Worm (Caenorhabditis elegans) whole organism, L4 larva: Measurements from ENCODE around the gene C44C10.9.
A peak's percentile ranks its signal among the peaks of the same experiment; 100 is the strongest.

Experiments
- F26F4.8 ChIP-seq: fragments of 200-800 bp; sonication (Bioruptor generic); conservative IDR thresholded peaks from 2 replicates; pipeline ENCODE4 v1.3.6; 2022; ENCODE audit warnings: missing genetic modification characterization, missing compliant biosample characterization
- F44E2.7 ChIP-seq: fragments of 200-800 bp; sonication (Bioruptor generic); IDR thresholded peaks from 2 replicates; pipeline ENCODE4 v2.1.2; 2022; ENCODE audit warnings: missing genetic modification characterization, missing compliant biosample characterization
- F49E8.2 ChIP-seq: sonication (generic microtip); optimal IDR thresholded peaks from 2 replicates; lab custom pipeline; 2016; ENCODE audit warnings: missing compliant biosample characterization, mild to moderate bottlenecking, missing genetic modification characterization, borderline replicate concordance
- R02D3.7 ChIP-seq: fragments of 150-350 bp; sonication (generic microtip); optimal IDR thresholded peaks from 3 replicates; lab custom pipeline; 2014; ENCODE audit warnings: missing biosample characterization, missing genetic modification characterization
- T20F7.1 ChIP-seq: fragments of 200-800 bp; sonication (Bioruptor generic); optimal IDR thresholded peaks from 2 replicates; lab custom pipeline; 2018; ENCODE audit warnings: mild to moderate bottlenecking, missing genetic modification characterization, missing compliant biosample characterization
- Y75B8A.6 ChIP-seq: fragments of 200-800 bp; sonication (Bioruptor generic); IDR thresholded peaks from 2 replicates; pipeline ENCODE4 v1.3.6; 2022; ENCODE audit warnings: missing genetic modification reagents, missing genetic modification characterization, missing compliant biosample characterization
- aha-1 ChIP-seq: fragments of 150-350 bp; peaks from one replicate; lab custom pipeline; 2014; ENCODE audit warnings: missing biosample characterization, missing genetic modification characterization
- ceh-20 ChIP-seq: fragments of 200-800 bp; sonication (Bioruptor generic); IDR thresholded peaks from 2 replicates; pipeline ENCODE4 v1.3.6; 2022; ENCODE audit warnings: missing genetic modification reagents, missing genetic modification characterization, missing compliant biosample characterization
- ceh-44 ChIP-seq: fragments of 200-800 bp; sonication (Bioruptor generic); IDR thresholded peaks from 2 replicates; pipeline ENCODE4 v1.3.6; 2022; ENCODE audit warnings: missing genetic modification reagents, missing genetic modification characterization, missing compliant biosample characterization
- ceh-82 ChIP-seq: sonication (generic microtip); optimal IDR thresholded peaks from 2 replicates; lab custom pipeline; 2017; ENCODE audit warnings: missing biosample characterization, missing genetic modification characterization
- ces-1 ChIP-seq: fragments of 150-350 bp; sonication (generic microtip); optimal IDR thresholded peaks from 4 replicates; lab custom pipeline; 2014; ENCODE audit warnings: missing biosample characterization, missing genetic modification reagents, missing genetic modification characterization
- cey-2 ChIP-seq: sonication (generic microtip); optimal IDR thresholded peaks from 3 replicates; lab custom pipeline; 2017; ENCODE audit warnings: missing genetic modification characterization, mild to moderate bottlenecking, missing compliant biosample characterization, antibody characterized with exemption, borderline replicate concordance; ENCODE audit not compliant: insufficient read depth
- daf-12 ChIP-seq: fragments of 150-350 bp; optimal IDR thresholded peaks from 2 replicates; lab custom pipeline; 2014; ENCODE audit warnings: missing biosample characterization, missing genetic modification reagents, missing genetic modification characterization
- daf-16 ChIP-seq, 3 experiments: sonication (generic microtip); optimal IDR thresholded peaks; 2 replicates each; lab custom pipeline; 2016 to 2017; ENCODE audit warnings: missing genetic modification characterization in 3 of 3, missing genetic modification reagents in 3 of 3, mild to moderate bottlenecking in 2 of 3, missing compliant biosample characterization in 2 of 3, missing biosample characterization in 1 of 3, moderate library complexity in 1 of 3
- daf-19 ChIP-seq: fragments of 200-800 bp; sonication (Bioruptor generic); conservative IDR thresholded peaks from 2 replicates; pipeline ENCODE4 v1.3.6; 2022; ENCODE audit warnings: missing genetic modification characterization, missing compliant biosample characterization
- dmd-6 ChIP-seq: fragments of 200-800 bp; sonication (Bioruptor generic); IDR thresholded peaks from 2 replicates; pipeline ENCODE4 v1.3.6; 2022; ENCODE audit warnings: missing genetic modification reagents, missing genetic modification characterization, missing compliant biosample characterization
- dpl-1 ChIP-seq: fragments of 150-350 bp; optimal IDR thresholded peaks from 2 replicates; lab custom pipeline; 2014; ENCODE audit warnings: missing biosample characterization, missing genetic modification reagents, missing genetic modification characterization
- dve-1 ChIP-seq: sonication (generic microtip); optimal IDR thresholded peaks from 2 replicates; lab custom pipeline; 2017; ENCODE audit warnings: antibody characterized with exemption, mild to moderate bottlenecking, missing genetic modification characterization, missing compliant biosample characterization; ENCODE audit not compliant: insufficient read depth
- egl-27 ChIP-seq: sonication (generic microtip); optimal IDR thresholded peaks from 3 replicates; lab custom pipeline; 2017; ENCODE audit warnings: missing biosample characterization, missing genetic modification reagents, missing genetic modification characterization
- hif-1 ChIP-seq, 2 experiments: sonication (generic microtip); optimal IDR thresholded peaks; 2 replicates each; lab custom pipeline; 2016 to 2017; ENCODE audit warnings: missing compliant biosample characterization in 2 of 2, missing genetic modification characterization in 2 of 2, missing genetic modification reagents in 2 of 2, missing genotype in 2 of 2, mild to moderate bottlenecking in 1 of 2
- hlh-11 ChIP-seq: fragments of 200-800 bp; sonication (Bioruptor generic); optimal IDR thresholded peaks from 2 replicates; lab custom pipeline; 2018; ENCODE audit warnings: mild to moderate bottlenecking, missing genetic modification characterization, missing compliant biosample characterization
- hmg-1.1 ChIP-seq: fragments of 200-800 bp; sonication (Bioruptor generic); IDR thresholded peaks from 2 replicates; pipeline ENCODE4 v1.3.6; 2022; ENCODE audit warnings: missing genetic modification reagents, missing genetic modification characterization, missing compliant biosample characterization
- lin-1 ChIP-seq: fragments of 200-800 bp; sonication (Bioruptor generic); IDR thresholded peaks from 2 replicates; pipeline ENCODE4 v1.3.6; 2022; ENCODE audit warnings: missing genetic modification reagents, missing genetic modification characterization, missing compliant biosample characterization
- lin-13 ChIP-seq: fragments of 150-350 bp; optimal IDR thresholded peaks from 2 replicates; lab custom pipeline; 2014; ENCODE audit warnings: missing biosample characterization, missing genetic modification reagents, missing genetic modification characterization
- lsy-2 ChIP-seq, 2 experiments: fragments of 150-350 bp in 1 of 2; sonication (generic microtip) in 1 of 2; optimal IDR thresholded peaks; 2 replicates each; lab custom pipeline; 2014 to 2017; ENCODE audit warnings: missing biosample characterization in 2 of 2, missing genetic modification characterization in 2 of 2
- madf-9 ChIP-seq: fragments of 200-800 bp; sonication (Bioruptor generic); conservative IDR thresholded peaks from 2 replicates; pipeline ENCODE4 v1.3.6; 2022; ENCODE audit warnings: missing genetic modification reagents, missing genetic modification characterization, missing compliant biosample characterization
- mdl-1 ChIP-seq, 2 experiments: fragments of 150-350 bp in 1 of 2; sonication (generic microtip) in 1 of 2; optimal IDR thresholded peaks; 2 replicates each; lab custom pipeline; 2014 to 2017; ENCODE audit warnings: missing biosample characterization in 2 of 2, missing genetic modification characterization in 2 of 2
- mep-1 ChIP-seq: fragments of 150-350 bp; sonication (generic microtip); optimal IDR thresholded peaks from 3 replicates; lab custom pipeline; 2014; ENCODE audit warnings: missing biosample characterization, missing genetic modification characterization
- mxl-3 ChIP-seq: fragments of 200-800 bp; sonication (Bioruptor generic); optimal IDR thresholded peaks from 2 replicates; lab custom pipeline; 2018; ENCODE audit warnings: mild to moderate bottlenecking, missing genetic modification characterization, missing compliant biosample characterization
- nhr-102 ChIP-seq: sonication (generic microtip); optimal IDR thresholded peaks from 2 replicates; lab custom pipeline; 2016; ENCODE audit warnings: mild to moderate bottlenecking, missing genetic modification characterization, moderate library complexity, missing compliant biosample characterization
- nhr-11 ChIP-seq: fragments of 150-350 bp; optimal IDR thresholded peaks from 2 replicates; lab custom pipeline; 2014; ENCODE audit warnings: missing biosample characterization, missing genetic modification characterization
- nhr-111 ChIP-seq: fragments of 200-800 bp; sonication (Bioruptor generic); optimal IDR thresholded peaks from 2 replicates; lab custom pipeline; 2018; ENCODE audit warnings: mild to moderate bottlenecking, missing genetic modification characterization, missing compliant biosample characterization
- nhr-237 ChIP-seq: sonication (generic microtip); optimal IDR thresholded peaks from 2 replicates; lab custom pipeline; 2017; ENCODE audit warnings: missing biosample characterization, missing genetic modification characterization
- nhr-25 ChIP-seq: sonication (generic microtip); optimal IDR thresholded peaks from 2 replicates; lab custom pipeline; 2017; ENCODE audit warnings: missing genetic modification characterization, mild to moderate bottlenecking, missing compliant biosample characterization, antibody characterized with exemption, moderate library complexity, borderline replicate concordance; ENCODE audit not compliant: insufficient read depth
- nhr-28 ChIP-seq: fragments of 150-350 bp; optimal IDR thresholded peaks from 2 replicates; lab custom pipeline; 2014; ENCODE audit warnings: missing biosample characterization, missing genetic modification characterization
- nhr-42 ChIP-seq: fragments of 200-800 bp; sonication (Bioruptor generic); IDR thresholded peaks from 2 replicates; pipeline ENCODE4 v1.3.6; 2022; ENCODE audit warnings: missing genetic modification characterization, missing compliant biosample characterization
- nhr-76 ChIP-seq: fragments of 150-350 bp; optimal IDR thresholded peaks from 2 replicates; lab custom pipeline; 2014; ENCODE audit warnings: missing biosample characterization, missing genetic modification characterization
- pha-4 ChIP-seq, 2 experiments: fragments of 150-350 bp in 1 of 2; fragments of 200-800 bp in 1 of 2; sonication (Bioruptor generic) in 1 of 2; IDR thresholded peaks in 1 of 2; optimal IDR thresholded peaks in 1 of 2; 2 replicates each; pipeline versions ENCODE4 v1.3.6 to Lab custom; 2014 to 2022; ENCODE audit warnings: missing genetic modification characterization in 2 of 2, missing genetic modification reagents in 2 of 2, missing biosample characterization in 1 of 2, missing compliant biosample characterization in 1 of 2
- pqm-1 ChIP-seq: sonication (generic microtip); optimal IDR thresholded peaks from 2 replicates; lab custom pipeline; 2017; ENCODE audit warnings: missing biosample characterization, missing genetic modification characterization
- sdz-12 ChIP-seq: fragments of 200-800 bp; sonication (Bioruptor generic); optimal IDR thresholded peaks from 2 replicates; lab custom pipeline; 2018; ENCODE audit warnings: mild to moderate bottlenecking, missing genetic modification characterization, missing compliant biosample characterization
- set-16 ChIP-seq: fragments of 200-800 bp; sonication (Bioruptor generic); IDR thresholded peaks from 2 replicates; pipeline ENCODE4 v1.3.6; 2022; ENCODE audit warnings: missing genetic modification reagents, missing genetic modification characterization, missing compliant biosample characterization
- skn-1 ChIP-seq: fragments of 150-350 bp; optimal IDR thresholded peaks from 2 replicates; lab custom pipeline; 2014; ENCODE audit warnings: missing biosample characterization, missing genetic modification characterization
- snpc-4 ChIP-seq: fragments of 150-350 bp; optimal IDR thresholded peaks from 2 replicates; lab custom pipeline; 2014; ENCODE audit warnings: missing biosample characterization, missing genetic modification characterization
- spr-1 ChIP-seq: sonication (generic microtip); optimal IDR thresholded peaks from 2 replicates; lab custom pipeline; 2016; ENCODE audit warnings: mild to moderate bottlenecking, missing genetic modification characterization, missing compliant biosample characterization
- tra-1 ChIP-seq: fragments of 200-800 bp; sonication (Bioruptor generic); IDR thresholded peaks from 2 replicates; pipeline ENCODE4 v1.3.6; 2022; ENCODE audit warnings: missing genetic modification reagents, missing genetic modification characterization, missing compliant biosample characterization
- unc-39 ChIP-seq: sonication (generic microtip); optimal IDR thresholded peaks from 2 replicates; lab custom pipeline; 2017; ENCODE audit warnings: missing biosample characterization, missing genetic modification characterization
- unc-62 ChIP-seq, 3 experiments: fragments of 150-350 bp in 1 of 3; sonication (generic microtip); optimal IDR thresholded peaks in 2 of 3; peaks in 1 of 3; 1 replicate in 1 of 3; 2 replicates in 2 of 3; lab custom pipeline; 2014 to 2017; ENCODE audit warnings: missing biosample characterization in 3 of 3, missing genetic modification characterization in 3 of 3, missing genetic modification reagents in 3 of 3, missing genotype in 1 of 3

The C44C10.9 gene

DNA sequence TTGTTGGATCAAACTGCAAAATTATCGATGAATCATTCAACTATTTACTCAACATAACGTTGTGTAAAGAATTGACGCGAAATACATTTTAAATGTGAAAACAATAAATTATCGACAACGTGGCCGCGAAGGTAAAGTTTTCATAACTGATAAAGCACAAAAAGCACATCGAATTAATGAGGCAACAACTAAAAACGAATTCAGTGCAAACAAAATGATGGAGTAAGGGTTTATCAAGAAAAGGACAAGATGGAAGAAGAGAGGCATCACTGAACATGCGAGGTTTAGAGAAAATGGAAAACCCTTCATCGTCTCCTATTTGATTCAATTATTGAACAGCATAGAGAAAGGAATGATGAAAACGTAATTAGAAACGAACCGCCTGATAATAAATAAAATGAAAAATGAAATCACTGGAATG lies 7.5 kb upstream of the C44C10.9 start, which contains the start of gene D1053.4 (continued):
- TF ChIP-seq set-16 (GFP tag; lab: Robert Waterston, UW) (no peak), hif-1 (tag; optimal IDR thresholded peaks at IDR 0.05; lab: Kevin White, UChicago) (no peak), aha-1 (tag; lab: Kevin White, UChicago) (no peak), F44E2.7 (no peak), snpc-4 (no peak), lin-13 (GFP tag; lab: Kevin White, UChicago) (no peak), hlh-11 (tag; lab: Kevin White, UChicago) (peak; percentile 61), nhr-237 (tag; lab: Kevin White, UChicago) (no peak), dve-1 (tag; lab: Kevin White, UChicago) (peak; percentile 54), ces-1 (GFP tag; lab: Kevin White, UChicago) (peak; percentile 69), nhr-102 (tag; lab: Kevin White, UChicago) (no peak), lsy-2 (tag; optimal IDR thresholded peaks at IDR 0.05; lab: Kevin White, UChicago) (no peak), dpl-1 (GFP tag; lab: Kevin White, UChicago) (no peak), Y75B8A.6 (GFP tag; lab: Robert Waterston, UW) (no peak), sdz-12 (no peak), pqm-1 (tag; lab: Kevin White, UChicago) (peak; percentile 69), nhr-111 (no peak), T20F7.1 (GFP tag; lab: Kevin White, UChicago) (no peak), lin-1 (GFP tag; lab: Robert Waterston, UW) (no peak), unc-39 (no peak), nhr-42 (no peak), ceh-44 (GFP tag; lab: Robert Waterston, UW) (no peak), unc-62 (GFP tag; optimal IDR thresholded peaks at IDR 0.05 in 1 of 2; lab: Kevin White, UChicago) (peak in 1 of 2 experiments; percentile 21), unc-62 (tag; optimal IDR thresholded peaks at IDR 0.05; lab: Kevin White, UChicago) (no peak), pha-4 (GFP tag; IDR thresholded peaks at IDR 0.05; lab: Robert Waterston, UW) (no peak), pha-4 (tag; optimal IDR thresholded peaks at IDR 0.05; lab: Kevin White, UChicago) (no peak), daf-12 (tag; lab: Kevin White, UChicago) (no peak), daf-16 (GFP tag; optimal IDR thresholded peaks at IDR 0.05; lab: Kevin White, UChicago) (no peak), daf-16 (tag; optimal IDR thresholded peaks at IDR 0.05; lab: Kevin White, UChicago) (peak; percentile 98), egl-27 (tag; lab: Kevin White, UChicago) (no peak), nhr-11 (tag; lab: Kevin White, UChicago) (no peak), ceh-82 (no peak), mxl-3 (GFP tag; lab: Kevin White, UChicago) (peak; percentile 12), madf-9 (no peak), daf-19 (GFP tag; lab: Robert Waterston, UW) (no peak), mdl-1 (tag; optimal IDR thresholded peaks at IDR 0.05; lab: Kevin White, UChicago) (peak in 1 of 2 experiments; percentile 69), ceh-20 (GFP tag; lab: Robert Waterston, UW) (no peak), nhr-28 (tag; lab: Kevin White, UChicago) (peak; percentile 90), mep-1 (tag; lab: Kevin White, UChicago) (peak; percentile 55), nhr-76 (tag; lab: Kevin White, UChicago) (no peak)

DNA sequence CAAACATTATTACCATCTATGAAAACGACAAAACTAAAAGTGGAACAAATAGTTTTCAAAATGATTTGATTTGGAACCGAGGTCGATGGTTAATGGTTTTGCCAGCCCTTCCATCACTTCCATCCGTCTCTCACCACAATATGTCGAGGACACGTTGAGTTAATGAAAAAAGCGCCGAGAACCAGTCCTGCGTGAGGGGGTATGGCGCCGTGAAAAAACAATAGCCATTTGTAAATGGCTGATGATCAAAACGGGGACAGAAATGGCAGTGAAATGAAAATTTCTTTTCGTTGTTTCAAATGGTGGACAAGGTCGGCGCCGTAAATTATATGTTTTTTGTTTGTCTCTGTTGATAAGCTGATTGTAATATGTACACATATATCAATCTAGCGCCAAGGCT lies 3.7 kb upstream of the C44C10.9 start:
- TF ChIP-seq unc-39: no peak
- TF ChIP-seq skn-1 (tag; lab: Kevin White, UChicago): no peak
- TF ChIP-seq daf-16 (GFP tag; optimal IDR thresholded peaks at IDR 0.05; lab: Kevin White, UChicago): no peak
- TF ChIP-seq daf-16 (tag; optimal IDR thresholded peaks at IDR 0.05; lab: Kevin White, UChicago): peak; percentile 23
- no peak for TF ChIP-seq nhr-237 (tag; lab: Kevin White, UChicago)
- no peak for TF ChIP-seq hmg-1.1 (GFP tag; lab: Robert Waterston, UW)
- no peak for TF ChIP-seq F26F4.8
- peak; percentile 39 for TF ChIP-seq cey-2 (tag; lab: Kevin White, UChicago)
- peak; percentile 55 for TF ChIP-seq nhr-25
- peak; percentile 65 for TF ChIP-seq mxl-3 (GFP tag; lab: Kevin White, UChicago)
- no peak for TF ChIP-seq spr-1 (tag; lab: Kevin White, UChicago)
- no peak for TF ChIP-seq madf-9
- TF ChIP-seq hlh-11 (tag; lab: Kevin White, UChicago): peak; percentile 38
- peak; percentile 11 for TF ChIP-seq nhr-28 (tag; lab: Kevin White, UChicago)
- no peak for TF ChIP-seq R02D3.7 (tag; lab: Kevin White, UChicago)
- no peak for TF ChIP-seq lsy-2 (tag; optimal IDR thresholded peaks at IDR 0.05; lab: Kevin White, UChicago)
- no peak for TF ChIP-seq dmd-6 (GFP tag; lab: Robert Waterston, UW)
- TF ChIP-seq F49E8.2: no peak
- no peak for TF ChIP-seq mep-1 (tag; lab: Kevin White, UChicago)
- 0 out of 2 replicates have a peak, but pooled peaks have one; percentile 27 for TF ChIP-seq tra-1
- no peak for TF ChIP-seq nhr-102 (tag; lab: Kevin White, UChicago)
- TF ChIP-seq dve-1 (tag; lab: Kevin White, UChicago): peak; percentile 6
